Worm (Caenorhabditis elegans) whole organism, mixed stage, embryonic: ENCODE measurements around the gene ZK622.5.

Experiments
- M03D4.4 ChIP-seq: sonication (generic microtip); optimal IDR thresholded peaks from 2 replicates; lab custom pipeline; 2017; ENCODE audit warnings: mild to moderate bottlenecking, missing genetic modification characterization, missing compliant biosample characterization
- ces-1 ChIP-seq: fragments of 150-350 bp; optimal IDR thresholded peaks from 2 replicates; lab custom pipeline; 2014; ENCODE audit warnings: missing biosample characterization, missing genetic modification reagents, missing genetic modification characterization
- ham-2 ChIP-seq: fragments of 200-800 bp; sonication (Bioruptor generic); optimal IDR thresholded peaks from 2 replicates; lab custom pipeline; 2018; ENCODE audit warnings: mild to moderate bottlenecking, missing genetic modification characterization, missing compliant biosample characterization
- pha-4 ChIP-seq: fragments of 150-350 bp; optimal IDR thresholded peaks from 2 replicates; lab custom pipeline; 2018; ENCODE audit warnings: missing biosample characterization, missing genetic modification reagents, missing genetic modification characterization
- snpc-4 ChIP-seq: fragments of 150-350 bp; optimal IDR thresholded peaks from 2 replicates; lab custom pipeline; 2014; ENCODE audit warnings: missing biosample characterization, missing genetic modification characterization

DNA sequence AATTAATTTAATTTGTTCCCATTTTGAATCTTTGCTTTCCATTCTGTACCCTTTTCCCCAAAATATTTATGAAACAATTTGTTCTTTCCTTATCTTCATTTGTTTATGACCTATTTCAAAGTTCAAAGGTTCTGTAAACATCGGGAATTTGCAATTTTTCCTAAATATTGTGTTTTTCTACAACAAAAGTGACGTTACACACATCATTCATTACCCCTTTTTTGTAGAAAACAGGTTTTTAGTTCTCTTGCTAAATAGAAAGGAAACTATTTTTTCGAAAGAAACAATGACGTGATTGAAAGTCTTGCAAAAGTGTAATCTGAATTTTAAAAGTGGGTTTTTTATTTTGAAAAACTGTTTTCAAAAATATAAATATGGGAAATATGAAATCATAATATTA lies 35.4 kb downstream of the ZK622.5 start:
- TF ChIP-seq ces-1 (no peak), pha-4 (tag; lab: Kevin White, UChicago) (no peak), ham-2 (GFP tag; lab: Kevin White, UChicago) (no peak), snpc-4 (no peak), M03D4.4 (tag; lab: Kevin White, UChicago) (no peak)
